Worm (Caenorhabditis elegans) whole organism, L4 larva: Measurements from ENCODE around the gene B0507.9.

Source experiments
- D1046.2 ChIP-seq: fragments of 200-800 bp; sonication (Bioruptor generic); IDR thresholded peaks from 2 replicates; pipeline ENCODE4 v1.3.6; 2022; ENCODE audit warnings: missing genetic modification characterization, missing compliant biosample characterization
- F10B5.3 ChIP-seq: sonication (generic microtip); optimal IDR thresholded peaks from 2 replicates; lab custom pipeline; 2016; ENCODE audit warnings: mild to moderate bottlenecking, missing genetic modification characterization, missing compliant biosample characterization
- R02D3.7 ChIP-seq: fragments of 150-350 bp; sonication (generic microtip); optimal IDR thresholded peaks from 3 replicates; lab custom pipeline; 2014; ENCODE audit warnings: missing biosample characterization, missing genetic modification characterization
- T20F7.1 ChIP-seq: fragments of 200-800 bp; sonication (Bioruptor generic); optimal IDR thresholded peaks from 2 replicates; lab custom pipeline; 2018; ENCODE audit warnings: mild to moderate bottlenecking, missing genetic modification characterization, missing compliant biosample characterization
- T26A8.4 ChIP-seq: fragments of 200-800 bp; sonication (Bioruptor generic); IDR thresholded peaks from 2 replicates; pipeline ENCODE4 v1.3.6; 2022; ENCODE audit warnings: missing genetic modification characterization, missing compliant biosample characterization
- Y48G9A.11 ChIP-seq: fragments of 200-800 bp; sonication (Bioruptor generic); IDR thresholded peaks from 2 replicates; pipeline ENCODE4 v1.3.6; 2022; ENCODE audit warnings: missing genetic modification reagents, missing genetic modification characterization, missing compliant biosample characterization
- ZK337.2 ChIP-seq: fragments of 200-800 bp; sonication (Bioruptor generic); IDR thresholded peaks from 2 replicates; pipeline ENCODE4 v1.3.6; 2022; ENCODE audit warnings: missing genetic modification reagents, missing genetic modification characterization, missing compliant biosample characterization
- aha-1 ChIP-seq: fragments of 150-350 bp; peaks from one replicate; lab custom pipeline; 2014; ENCODE audit warnings: missing biosample characterization, missing genetic modification characterization
- arid-1 ChIP-seq: fragments of 200-800 bp; sonication (Bioruptor generic); conservative IDR thresholded peaks from 2 replicates; pipeline ENCODE4 v1.3.6; 2022; ENCODE audit warnings: missing genetic modification reagents, missing genetic modification characterization, missing compliant biosample characterization
- ceh-28 ChIP-seq: fragments of 150-350 bp; optimal IDR thresholded peaks from 2 replicates; lab custom pipeline; 2014; ENCODE audit warnings: missing biosample characterization, missing genetic modification reagents, missing genetic modification characterization
- ceh-44 ChIP-seq: fragments of 200-800 bp; sonication (Bioruptor generic); IDR thresholded peaks from 2 replicates; pipeline ENCODE4 v1.3.6; 2022; ENCODE audit warnings: missing genetic modification reagents, missing genetic modification characterization, missing compliant biosample characterization
- ceh-82 ChIP-seq: sonication (generic microtip); optimal IDR thresholded peaks from 2 replicates; lab custom pipeline; 2017; ENCODE audit warnings: missing biosample characterization, missing genetic modification characterization
- ces-1 ChIP-seq: fragments of 150-350 bp; sonication (generic microtip); optimal IDR thresholded peaks from 4 replicates; lab custom pipeline; 2014; ENCODE audit warnings: missing biosample characterization, missing genetic modification reagents, missing genetic modification characterization
- ctbp-1 ChIP-seq: fragments of 200-800 bp; sonication (Bioruptor generic); IDR thresholded peaks from 2 replicates; pipeline ENCODE4 v1.3.6; 2022; ENCODE audit warnings: missing genetic modification reagents, missing genetic modification characterization, missing compliant biosample characterization
- daf-12 ChIP-seq: fragments of 150-350 bp; optimal IDR thresholded peaks from 2 replicates; lab custom pipeline; 2014; ENCODE audit warnings: missing biosample characterization, missing genetic modification reagents, missing genetic modification characterization
- dmd-6 ChIP-seq: fragments of 200-800 bp; sonication (Bioruptor generic); IDR thresholded peaks from 2 replicates; pipeline ENCODE4 v1.3.6; 2022; ENCODE audit warnings: missing genetic modification reagents, missing genetic modification characterization, missing compliant biosample characterization
- dmd-8 ChIP-seq: fragments of 200-800 bp; sonication (Bioruptor generic); IDR thresholded peaks from 2 replicates; pipeline ENCODE4 v1.3.6; 2022; ENCODE audit warnings: missing genetic modification characterization, missing compliant biosample characterization
- egl-27 ChIP-seq: sonication (generic microtip); optimal IDR thresholded peaks from 3 replicates; lab custom pipeline; 2017; ENCODE audit warnings: missing biosample characterization, missing genetic modification reagents, missing genetic modification characterization
- egl-43 ChIP-seq: fragments of 200-800 bp; sonication (Bioruptor generic); IDR thresholded peaks from 2 replicates; pipeline ENCODE4 v1.3.6; 2022; ENCODE audit warnings: missing genetic modification reagents, missing genetic modification characterization, missing compliant biosample characterization
- hlh-11 ChIP-seq: fragments of 200-800 bp; sonication (Bioruptor generic); optimal IDR thresholded peaks from 2 replicates; lab custom pipeline; 2018; ENCODE audit warnings: mild to moderate bottlenecking, missing genetic modification characterization, missing compliant biosample characterization
- hlh-30 ChIP-seq: sonication (generic microtip); optimal IDR thresholded peaks from 2 replicates; lab custom pipeline; 2017; ENCODE audit warnings: antibody characterized with exemption, mild to moderate bottlenecking, missing genetic modification characterization, missing compliant biosample characterization; ENCODE audit not compliant: insufficient read depth
- hmg-1.1 ChIP-seq: fragments of 200-800 bp; sonication (Bioruptor generic); IDR thresholded peaks from 2 replicates; pipeline ENCODE4 v1.3.6; 2022; ENCODE audit warnings: missing genetic modification reagents, missing genetic modification characterization, missing compliant biosample characterization
- jun-1 ChIP-seq: fragments of 150-350 bp; optimal IDR thresholded peaks from 2 replicates; lab custom pipeline; 2014; ENCODE audit warnings: missing biosample characterization, missing genetic modification reagents, missing genetic modification characterization
- lin-15B ChIP-seq: fragments of 150-350 bp; sonication (generic microtip); optimal IDR thresholded peaks from 3 replicates; lab custom pipeline; 2014; ENCODE audit warnings: missing biosample characterization, missing genetic modification characterization
- lin-29 ChIP-seq: fragments of 200-800 bp; sonication (Bioruptor generic); IDR thresholded peaks from 2 replicates; pipeline ENCODE4 v1.3.6; 2022; ENCODE audit warnings: missing genetic modification reagents, missing genetic modification characterization, missing compliant biosample characterization
- mdt-29 ChIP-seq: fragments of 200-800 bp; sonication (Bioruptor generic); IDR thresholded peaks from 2 replicates; pipeline ENCODE4 v1.3.6; 2022; ENCODE audit warnings: missing genetic modification reagents, missing genetic modification characterization, missing compliant biosample characterization
- mep-1 ChIP-seq: fragments of 150-350 bp; sonication (generic microtip); optimal IDR thresholded peaks from 3 replicates; lab custom pipeline; 2014; ENCODE audit warnings: missing biosample characterization, missing genetic modification characterization
- mes-2 ChIP-seq: sonication (generic microtip); optimal IDR thresholded peaks from 2 replicates; lab custom pipeline; 2016; ENCODE audit warnings: missing genotype, mild to moderate bottlenecking, missing genetic modification characterization, missing compliant biosample characterization; ENCODE audit not compliant: poor library complexity, severe bottlenecking
- mxl-2 ChIP-seq: fragments of 200-800 bp; sonication (Bioruptor generic); conservative IDR thresholded peaks from 2 replicates; pipeline ENCODE4 v1.3.6; 2022; ENCODE audit warnings: missing genetic modification reagents, missing genetic modification characterization, missing compliant biosample characterization
- nhr-11 ChIP-seq: fragments of 150-350 bp; optimal IDR thresholded peaks from 2 replicates; lab custom pipeline; 2014; ENCODE audit warnings: missing biosample characterization, missing genetic modification characterization
- nhr-28 ChIP-seq: fragments of 150-350 bp; optimal IDR thresholded peaks from 2 replicates; lab custom pipeline; 2014; ENCODE audit warnings: missing biosample characterization, missing genetic modification characterization
- nhr-41 ChIP-seq: fragments of 200-800 bp; sonication (Bioruptor generic); IDR thresholded peaks from 2 replicates; pipeline ENCODE4 v1.3.6; 2022; ENCODE audit warnings: missing genetic modification reagents, missing genetic modification characterization, missing compliant biosample characterization
- nhr-77 ChIP-seq: fragments of 150-350 bp; optimal IDR thresholded peaks from 2 replicates; lab custom pipeline; 2014; ENCODE audit warnings: missing biosample characterization, missing genetic modification characterization
- rbr-2 ChIP-seq: sonication (generic microtip); optimal IDR thresholded peaks from 2 replicates; lab custom pipeline; 2016; ENCODE audit warnings: missing genotype, missing genetic modification characterization, missing compliant biosample characterization
- set-16 ChIP-seq: fragments of 200-800 bp; sonication (Bioruptor generic); IDR thresholded peaks from 2 replicates; pipeline ENCODE4 v1.3.6; 2022; ENCODE audit warnings: missing genetic modification reagents, missing genetic modification characterization, missing compliant biosample characterization
- snpc-4 ChIP-seq: fragments of 150-350 bp; optimal IDR thresholded peaks from 2 replicates; lab custom pipeline; 2014; ENCODE audit warnings: missing biosample characterization, missing genetic modification characterization
- spr-1 ChIP-seq: sonication (generic microtip); optimal IDR thresholded peaks from 2 replicates; lab custom pipeline; 2016; ENCODE audit warnings: mild to moderate bottlenecking, missing genetic modification characterization, missing compliant biosample characterization
- unc-39 ChIP-seq: sonication (generic microtip); optimal IDR thresholded peaks from 2 replicates; lab custom pipeline; 2017; ENCODE audit warnings: missing biosample characterization, missing genetic modification characterization
- vab-7 ChIP-seq: fragments of 200-800 bp; sonication (Bioruptor generic); IDR thresholded peaks from 2 replicates; pipeline ENCODE4 v1.3.6; 2022; ENCODE audit warnings: missing genetic modification reagents, missing genetic modification characterization, missing compliant biosample characterization
- zag-1 ChIP-seq: fragments of 150-350 bp; optimal IDR thresholded peaks from 2 replicates; lab custom pipeline; 2014; ENCODE audit warnings: missing biosample characterization, missing genetic modification characterization
- zfp-2 ChIP-seq: sonication (generic microtip); optimal IDR thresholded peaks from 2 replicates; lab custom pipeline; 2016; ENCODE audit warnings: mild to moderate bottlenecking, missing genetic modification characterization, missing compliant biosample characterization

Gene B0507.9

DNA sequence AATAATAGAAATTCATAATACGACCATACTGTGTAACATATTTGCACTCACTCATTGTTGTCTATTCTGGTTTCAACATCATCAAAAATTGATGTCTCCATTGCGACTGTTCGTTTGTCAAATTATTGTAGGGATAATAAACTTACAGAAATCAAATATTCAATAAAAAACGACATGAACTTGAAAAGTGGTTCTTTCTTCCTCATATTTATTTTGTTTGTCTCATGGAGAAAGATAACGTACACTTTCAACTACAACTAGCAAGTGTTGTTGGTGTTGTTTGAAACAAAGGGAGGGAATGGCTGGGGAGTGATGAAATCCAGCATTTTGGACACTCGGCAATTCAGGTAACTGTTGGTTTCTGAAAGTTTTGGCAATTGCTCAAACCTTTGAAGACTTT lies at the start of gene B0507.9:
Gene B0507.9 (minus strand): TSS at position 101 of the 400 bp plus-strand sequence.
- TF ChIP-seq mdt-29 (GFP tag; lab: Robert Waterston, UW) (no peak), dmd-6 (GFP tag; lab: Robert Waterston, UW) (no peak), hlh-30 (tag; lab: Kevin White, UChicago) (no peak), ZK337.2 (GFP tag; lab: Robert Waterston, UW) (no peak), set-16 (no peak), T20F7.1 (GFP tag; lab: Kevin White, UChicago) (no peak), R02D3.7 (tag; lab: Kevin White, UChicago) (no peak), lin-29 (GFP tag; lab: Robert Waterston, UW) (no peak), daf-12 (tag; lab: Kevin White, UChicago) (no peak), ceh-28 (tag; lab: Kevin White, UChicago) (no peak), F10B5.3 (tag; lab: Kevin White, UChicago) (no peak), vab-7 (no peak), egl-27 (tag; lab: Kevin White, UChicago) (no peak), Y48G9A.11 (GFP tag; lab: Robert Waterston, UW) (no peak), nhr-77 (no peak), mes-2 (tag; lab: Kevin White, UChicago) (no peak), nhr-41 (GFP tag; lab: Robert Waterston, UW) (no peak), zag-1 (tag; lab: Kevin White, UChicago) (no peak), ceh-44 (no peak)

DNA sequence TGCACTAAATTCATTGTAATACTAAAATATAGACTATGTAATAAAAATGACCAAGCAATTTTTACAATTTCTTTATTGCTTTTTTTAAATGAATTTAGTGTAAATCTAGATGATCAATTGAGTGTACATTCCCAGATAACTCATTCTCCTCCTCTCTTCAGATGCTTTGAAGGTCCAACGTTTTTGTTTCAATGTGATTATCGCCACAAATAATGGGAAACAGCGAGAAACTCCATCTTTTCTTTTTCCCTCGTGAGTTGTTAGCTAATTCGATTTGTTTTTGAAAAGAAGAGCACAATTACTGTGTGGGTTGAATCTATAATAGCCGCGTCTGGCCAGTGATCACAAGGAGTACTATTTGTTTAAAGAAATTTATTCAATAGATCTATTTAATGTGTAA lies 39.2 kb upstream of the B0507.9 start:
- TF ChIP-seq aha-1 = peak; percentile 88
- peak; percentile 78 for TF ChIP-seq ces-1 (GFP tag; lab: Kevin White, UChicago)
- no peak for TF ChIP-seq nhr-28 (tag; lab: Kevin White, UChicago)
- TF ChIP-seq T20F7.1 (GFP tag; lab: Kevin White, UChicago) = no peak

DNA sequence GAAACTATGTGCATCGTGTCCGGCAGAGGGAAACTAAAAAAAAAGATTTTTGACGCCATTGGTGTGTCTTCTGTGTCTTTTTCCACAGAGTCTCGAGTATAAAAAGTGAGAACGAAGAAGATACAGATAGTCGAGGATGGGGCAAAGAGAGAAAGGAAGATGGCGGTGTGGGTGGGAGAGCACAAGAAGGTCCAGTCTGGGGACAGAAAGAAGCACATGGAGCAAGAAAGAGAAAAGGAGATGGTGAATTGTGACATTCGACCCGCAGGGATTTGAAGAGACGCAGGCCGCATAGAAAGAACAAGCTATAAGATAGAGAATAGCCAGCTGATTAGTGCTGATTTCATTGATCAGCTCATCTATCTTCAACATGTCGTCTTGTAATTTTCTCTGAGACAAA lies 36.4 kb upstream of the B0507.9 start:
- 0 out of 2 replicates have a peak, but pooled peaks have one; percentile 65 for TF ChIP-seq ZK337.2 (GFP tag; lab: Robert Waterston, UW)
- no peak for TF ChIP-seq rbr-2 (tag; lab: Kevin White, UChicago)
- no peak for TF ChIP-seq mxl-2 (GFP tag; lab: Robert Waterston, UW)
- no peak for TF ChIP-seq ctbp-1 (GFP tag; lab: Robert Waterston, UW)
- TF ChIP-seq mep-1 (tag; lab: Kevin White, UChicago) = peak; percentile 11
- TF ChIP-seq zfp-2 (tag; lab: Kevin White, UChicago) = no peak
- peak; percentile 56 for TF ChIP-seq hlh-30 (tag; lab: Kevin White, UChicago)
- TF ChIP-seq T26A8.4 (GFP tag; lab: Robert Waterston, UW) = no peak
- TF ChIP-seq hlh-11 (tag; lab: Kevin White, UChicago) = peak; percentile 70
- no peak for TF ChIP-seq dmd-8
- no peak for TF ChIP-seq spr-1 (tag; lab: Kevin White, UChicago)
- TF ChIP-seq hmg-1.1 = peak; percentile 56
- TF ChIP-seq jun-1 (tag; lab: Kevin White, UChicago) = no peak
- TF ChIP-seq unc-39 = no peak
- peak; percentile 3 for TF ChIP-seq nhr-11 (tag; lab: Kevin White, UChicago)
- TF ChIP-seq snpc-4 (tag; lab: Kevin White, UChicago) = no peak
- TF ChIP-seq egl-43 (GFP tag; lab: Robert Waterston, UW) = no peak
- no peak for TF ChIP-seq zag-1 (tag; lab: Kevin White, UChicago)
- TF ChIP-seq lin-15B (tag; lab: Kevin White, UChicago) = no peak
- 0 out of 2 replicates have a peak, but pooled peaks have one; percentile 14 for TF ChIP-seq dmd-6 (GFP tag; lab: Robert Waterston, UW)
- TF ChIP-seq D1046.2 (GFP tag; lab: Robert Waterston, UW) = 0 out of 2 replicates have a peak, but pooled peaks have one; percentile 22
- TF ChIP-seq arid-1 (GFP tag; lab: Robert Waterston, UW) = no peak
- no peak for TF ChIP-seq ceh-82 (tag; lab: Kevin White, UChicago)
- TF ChIP-seq nhr-28 (tag; lab: Kevin White, UChicago) = peak; percentile 42
